Fruit fly (Drosophila melanogaster) whole organism, embryonic: ENCODE measurements around the gene alphaTub67C.

ENCODE experiments used
- Abd-B ChIP-seq: fragments of 200-800 bp; sonication (Bioruptor generic); optimal IDR thresholded peaks from 2 replicates; lab custom pipeline; 2018; ENCODE audit warnings: missing biosample characterization, mild to moderate bottlenecking, missing genetic modification characterization, moderate library complexity
- Atf3 ChIP-seq: fragments of 200-800 bp; sonication (Bioruptor generic); optimal IDR thresholded peaks from 3 replicates; lab custom pipeline; 2016; ENCODE audit warnings: missing biosample characterization, missing genetic modification characterization
- CG10321 ChIP-seq: fragments of 200-800 bp; sonication (Bioruptor generic); IDR thresholded peaks from 2 replicates; pipeline ENCODE4 v1.3.6; 2022; ENCODE audit warnings: missing biosample characterization, missing genetic modification characterization
- CG10565 ChIP-seq: fragments of 200-800 bp; sonication (Bioruptor generic); optimal IDR thresholded peaks from 3 replicates; lab custom pipeline; 2016; ENCODE audit warnings: missing biosample characterization, mild to moderate bottlenecking, missing genetic modification characterization
- CG10959 ChIP-seq: fragments of 200-800 bp; sonication (Bioruptor generic); IDR thresholded peaks from 2 replicates; pipeline ENCODE4 v1.3.6; 2022; ENCODE audit warnings: missing biosample characterization, missing genetic modification characterization
- CG13287 ChIP-seq: fragments of 200-800 bp; sonication (Bioruptor generic); IDR thresholded peaks from 2 replicates; pipeline ENCODE4 v1.3.6; 2022; ENCODE audit warnings: missing biosample characterization, missing genetic modification characterization; ENCODE audit not compliant: partially characterized antibody
- CG13424 ChIP-seq: fragments of 200-800 bp; sonication (Bioruptor generic); optimal IDR thresholded peaks from 2 replicates; lab custom pipeline; 2019; ENCODE audit warnings: missing biosample characterization, mild to moderate bottlenecking, missing genetic modification characterization, moderate library complexity
- CG17361 ChIP-seq: fragments of 200-800 bp; sonication (Bioruptor generic); IDR thresholded peaks from 3 replicates; pipeline ENCODE4 v1.3.6; 2022; ENCODE audit warnings: missing biosample characterization, missing genetic modification characterization
- CG18599 ChIP-seq: fragments of 200-800 bp; sonication (Bioruptor generic); optimal IDR thresholded peaks from 3 replicates; lab custom pipeline; 2017; ENCODE audit warnings: missing biosample characterization, missing genetic modification characterization, mild to moderate bottlenecking, moderate library complexity, missing genetic modification reagents
- CG2120 ChIP-seq: fragments of 200-800 bp; sonication (Bioruptor generic); optimal IDR thresholded peaks from 3 replicates; lab custom pipeline; 2016; ENCODE audit warnings: missing biosample characterization, missing genetic modification characterization
- CG2129 ChIP-seq: fragments of 200-800 bp; sonication (Bioruptor generic); IDR thresholded peaks from 2 replicates; pipeline ENCODE4 v1.3.6; 2022; ENCODE audit warnings: missing biosample characterization, missing genetic modification characterization; ENCODE audit not compliant: partially characterized antibody
- CG4328 ChIP-seq: fragments of 200-800 bp; sonication (Bioruptor generic); optimal IDR thresholded peaks from 3 replicates; lab custom pipeline; 2017; ENCODE audit warnings: missing biosample characterization, missing genetic modification reagents, missing genetic modification characterization
- CG4820 ChIP-seq: fragments of 200-800 bp; sonication (Bioruptor generic); optimal IDR thresholded peaks from 3 replicates; lab custom pipeline; 2016; ENCODE audit warnings: missing biosample characterization, missing genetic modification characterization
- CG6175 ChIP-seq: fragments of 200-800 bp; sonication (Bioruptor generic); IDR thresholded peaks from 3 replicates; pipeline ENCODE4 v1.3.6; 2022; ENCODE audit warnings: missing biosample characterization, missing genetic modification characterization
- CG6791 ChIP-seq: fragments of 200-800 bp; sonication (Bioruptor generic); IDR thresholded peaks from 3 replicates; pipeline ENCODE4 v1.3.6; 2022; ENCODE audit warnings: missing biosample characterization, missing genetic modification characterization; ENCODE audit not compliant: partially characterized antibody
- CG8290 ChIP-seq, 3 experiments: fragments of 200-800 bp; sonication (Bioruptor generic); optimal IDR thresholded peaks; 2 replicates each; lab custom pipeline; 2016 to 2019; ENCODE audit warnings: missing biosample characterization in 3 of 3, missing genetic modification characterization in 3 of 3, mild to moderate bottlenecking in 2 of 3, moderate library complexity in 1 of 3
- CG8765 ChIP-seq: fragments of 200-800 bp; sonication (Bioruptor generic); IDR thresholded peaks from 2 replicates; pipeline ENCODE4 v1.3.6; 2022; ENCODE audit warnings: missing biosample characterization, missing genetic modification characterization
- E2f2 ChIP-seq: fragments of 200-800 bp; sonication (Bioruptor generic); IDR thresholded peaks from 2 replicates; pipeline ENCODE4 v1.3.6; 2022; ENCODE audit warnings: missing biosample characterization, missing genetic modification characterization
- H15 ChIP-seq: fragments of 200-800 bp; sonication (Bioruptor generic); IDR thresholded peaks from 3 replicates; pipeline ENCODE4 v1.3.6; 2022; ENCODE audit warnings: missing biosample characterization, missing genetic modification characterization
- Hr51 ChIP-seq, 2 experiments: fragments of 200-800 bp; sonication (Bioruptor generic); optimal IDR thresholded peaks; 2 replicates in 1 of 2; 3 replicates in 1 of 2; lab custom pipeline; 2016 to 2018; ENCODE audit warnings: missing biosample characterization in 2 of 2, missing genetic modification characterization in 2 of 2, mild to moderate bottlenecking in 1 of 2, moderate library complexity in 1 of 2
- Nf-YC ChIP-seq: fragments of 200-800 bp; optimal IDR thresholded peaks from 3 replicates; lab custom pipeline; 2019; ENCODE audit warnings: missing biosample characterization, mild to moderate bottlenecking, missing genetic modification characterization, moderate library complexity
- ab ChIP-seq: fragments of 200-800 bp; sonication (Bioruptor generic); optimal IDR thresholded peaks from 2 replicates; lab custom pipeline; 2016; ENCODE audit warnings: missing biosample characterization, missing genetic modification characterization
- danr ChIP-seq: fragments of 200-800 bp; sonication (Bioruptor generic); IDR thresholded peaks from 2 replicates; pipeline ENCODE4 v1.3.6; 2022; ENCODE audit warnings: missing biosample characterization, missing genetic modification characterization
- esg ChIP-seq: fragments of 200-800 bp; sonication (Bioruptor generic); conservative IDR thresholded peaks from 2 replicates; pipeline ENCODE4 v1.3.6; 2022; ENCODE audit warnings: missing biosample characterization, missing genetic modification characterization
- fd64A ChIP-seq: fragments of 200-800 bp; sonication (Bioruptor generic); optimal IDR thresholded peaks from 3 replicates; lab custom pipeline; 2018; ENCODE audit warnings: missing biosample characterization, mild to moderate bottlenecking, missing genetic modification characterization
- gcm2 ChIP-seq: fragments of 200-800 bp; sonication (Bioruptor generic); optimal IDR thresholded peaks from 2 replicates; lab custom pipeline; 2016; ENCODE audit warnings: missing biosample characterization, missing genetic modification characterization
- gfzf ChIP-seq: fragments of 200-800 bp; sonication (Bioruptor generic); optimal IDR thresholded peaks from 2 replicates; lab custom pipeline; 2016; ENCODE audit warnings: missing biosample characterization, mild to moderate bottlenecking, missing genetic modification characterization, moderate library complexity
- grn ChIP-seq: fragments of 200-800 bp; sonication (Bioruptor generic); optimal IDR thresholded peaks from 3 replicates; lab custom pipeline; 2017; ENCODE audit warnings: missing biosample characterization, missing genetic modification characterization
- gsb-n ChIP-seq: fragments of 200-800 bp; sonication (Bioruptor generic); optimal IDR thresholded peaks from 3 replicates; lab custom pipeline; 2018; ENCODE audit warnings: missing biosample characterization, mild to moderate bottlenecking, missing genetic modification characterization
- hth ChIP-seq: fragments of >200 bp; optimal IDR thresholded peaks from 2 replicates; lab custom pipeline; 2017; ENCODE audit warnings: inconsistent platforms
- insv ChIP-seq, 2 experiments: fragments of 200-800 bp; sonication (Bioruptor generic); optimal IDR thresholded peaks; 3 replicates each; lab custom pipeline; 2016 to 2018; ENCODE audit warnings: missing biosample characterization in 2 of 2, missing genetic modification characterization in 2 of 2
- kah ChIP-seq: fragments of 200-800 bp; sonication (Bioruptor generic); optimal IDR thresholded peaks from 2 replicates; lab custom pipeline; 2018; ENCODE audit warnings: missing biosample characterization, mild to moderate bottlenecking, missing genetic modification characterization
- lab ChIP-seq: fragments of 200-800 bp; sonication (Bioruptor generic); optimal IDR thresholded peaks from 3 replicates; lab custom pipeline; 2017; ENCODE audit warnings: missing biosample characterization, missing genetic modification characterization, mild to moderate bottlenecking, moderate library complexity, missing genetic modification reagents
- lilli ChIP-seq: fragments of 200-800 bp; sonication (Bioruptor generic); optimal IDR thresholded peaks from 3 replicates; lab custom pipeline; 2016; ENCODE audit warnings: missing biosample characterization, missing genetic modification characterization
- maf-S ChIP-seq: fragments of 200-800 bp; sonication (Bioruptor generic); optimal IDR thresholded peaks from 2 replicates; lab custom pipeline; 2016; ENCODE audit warnings: missing biosample characterization, missing genetic modification characterization
- org-1 ChIP-seq: fragments of 200-800 bp; sonication (Bioruptor generic); optimal IDR thresholded peaks from 2 replicates; lab custom pipeline; 2017; ENCODE audit warnings: missing biosample characterization, missing genetic modification characterization
- pnt ChIP-seq: fragments of 200-800 bp; sonication (Bioruptor generic); optimal IDR thresholded peaks from 3 replicates; lab custom pipeline; 2016; ENCODE audit warnings: missing biosample characterization, missing genetic modification characterization
- ro ChIP-seq: fragments of 200-800 bp; sonication (Bioruptor generic); IDR thresholded peaks from 2 replicates; pipeline ENCODE4 v1.3.6; 2022; ENCODE audit warnings: missing biosample characterization, missing genetic modification characterization
- sens ChIP-seq: fragments of 200-800 bp; sonication (Bioruptor generic); peaks from one replicate; lab custom pipeline; 2016; ENCODE audit warnings: missing biosample characterization, missing genetic modification characterization
- sim ChIP-seq: fragments of 200-800 bp; sonication (Bioruptor generic); IDR thresholded peaks from 2 replicates; pipeline ENCODE4 v1.3.6; 2022; ENCODE audit warnings: missing biosample characterization, missing genetic modification characterization
- slp2 ChIP-seq: fragments of 200-800 bp; sonication (Bioruptor generic); optimal IDR thresholded peaks from 2 replicates; lab custom pipeline; 2016; ENCODE audit warnings: missing biosample characterization, missing genetic modification characterization
- sug ChIP-seq: fragments of 200-800 bp; optimal IDR thresholded peaks from 2 replicates; lab custom pipeline; 2019; ENCODE audit warnings: missing biosample characterization, mild to moderate bottlenecking, missing genetic modification characterization, moderate library complexity
- trem ChIP-seq: fragments of 200-800 bp; optimal IDR thresholded peaks from 3 replicates; lab custom pipeline; 2019; ENCODE audit warnings: missing biosample characterization, mild to moderate bottlenecking, missing genetic modification characterization, moderate library complexity
- trh ChIP-seq: fragments of 200-800 bp; sonication (Bioruptor generic); optimal IDR thresholded peaks from 2 replicates; lab custom pipeline; 2016; ENCODE audit warnings: missing biosample characterization, missing genetic modification characterization
- ttk ChIP-seq: fragments of 200-800 bp; sonication (Bioruptor generic); IDR thresholded peaks from 2 replicates; pipeline ENCODE4 v2.1.2; 2022; ENCODE audit warnings: missing biosample characterization, missing genetic modification characterization

Gene alphaTub67C

dm6 chr3L:9692892-9693551 lies 12.0 kb downstream of the alphaTub67C start (continued):
- TF ChIP-seq CG6175 (GFP tag; lab: Robert Waterston, UW) (peak; percentile 79; the same call in 1 of the 3 replicates), hth (lab: Kevin White, UChicago) (no peak), grn (GFP tag; lab: Kevin White, UChicago) (peak; percentile 62), Hr51 (GFP tag; optimal IDR thresholded peaks at IDR 0.05; lab: Kevin White, UChicago) (peak; percentile 95 to 97), CG10321 (GFP tag; lab: Robert Waterston, UW) (peak; percentile 64), maf-S (GFP tag; lab: Kevin White, UChicago) (peak; percentile 97), CG10959 (GFP tag; lab: Robert Waterston, UW) (peak; percentile 74; the same call in 1 of the 2 replicates), ab (peak; percentile 88), danr (GFP tag; lab: Robert Waterston, UW) (peak; percentile 85), H15 (peak; percentile 76), lilli (GFP tag; lab: Kevin White, UChicago) (peak; percentile 97), ro (peak; percentile 73; the same call in 1 of the 2 replicates), Nf-YC (tag; lab: Kevin White, UChicago) (peak; percentile 87), CG8290 (GFP tag; optimal IDR thresholded peaks at IDR 0.05; lab: Kevin White, UChicago) (peak; percentile 95), CG8290 (tag; optimal IDR thresholded peaks at IDR 0.05; lab: Kevin White, UChicago) (peak; percentile 58 to 88), gcm2 (GFP tag; lab: Kevin White, UChicago) (peak; percentile 91), CG13424 (tag; lab: Kevin White, UChicago) (peak; percentile 97), Atf3 (peak; percentile 96), sug (tag; lab: Kevin White, UChicago) (peak; percentile 64), esg (GFP tag; lab: Robert Waterston, UW) (peak; percentile 89), CG18599 (peak; percentile 97), sens (GFP tag; lab: Kevin White, UChicago) (peak; percentile 100), CG10565 (GFP tag; lab: Kevin White, UChicago) (peak; percentile 88), CG4820 (GFP tag; lab: Kevin White, UChicago) (peak; percentile 96), sim (peak; percentile 51; the same call in 1 of the 2 replicates), CG2129 (GFP tag; lab: Robert Waterston, UW) (no peak), CG17361 (GFP tag; lab: Robert Waterston, UW) (peak; percentile 98), Abd-B (GFP tag; lab: Kevin White, UChicago) (peak; percentile 95), gsb-n (tag; lab: Kevin White, UChicago) (peak; percentile 90), kah (GFP tag; lab: Kevin White, UChicago) (no peak), E2f2 (peak; percentile 62), trh (GFP tag; lab: Kevin White, UChicago) (peak; percentile 89), CG8765 (GFP tag; lab: Robert Waterston, UW) (no peak), lab (GFP tag; lab: Kevin White, UChicago) (peak; percentile 97), insv (GFP tag; optimal IDR thresholded peaks at IDR 0.05; lab: Kevin White, UChicago) (peak; percentile 61 to 67), trem (tag; lab: Kevin White, UChicago) (peak; percentile 78), CG4328 (GFP tag; lab: Kevin White, UChicago) (peak; percentile 95), org-1 (GFP tag; lab: Kevin White, UChicago) (peak; percentile 97), pnt (GFP tag; lab: Kevin White, UChicago) (peak; percentile 96), CG13287 (GFP tag; lab: Robert Waterston, UW) (no peak), CG6791 (GFP tag; lab: Robert Waterston, UW) (no peak), gfzf (peak; percentile 20), ttk (peak; percentile 84), fd64A (GFP tag; lab: Kevin White, UChicago) (peak; percentile 68), CG2120 (peak; percentile 98), slp2 (GFP tag; lab: Kevin White, UChicago) (peak; percentile 96)
- TF ChIP-seq, all 482 proteins: peak for 418
